Fruit fly (Drosophila melanogaster) whole organism, embryonic: ENCODE results near the gene Zaf1.

Experiments
- Bgb ChIP-seq: fragments of 200-800 bp; sonication (Bioruptor generic); IDR thresholded peaks from 2 replicates; pipeline ENCODE4 v1.3.6; 2022; ENCODE audit warnings: missing biosample characterization, missing genetic modification characterization; ENCODE audit not compliant: partially characterized antibody
- CG11695 ChIP-seq: fragments of 200-800 bp; sonication (Bioruptor generic); IDR thresholded peaks from 3 replicates; pipeline ENCODE4 v1.3.6; 2022; ENCODE audit warnings: missing biosample characterization, missing genetic modification characterization
- CG13123 ChIP-seq: fragments of 200-800 bp; sonication (Bioruptor generic); optimal IDR thresholded peaks from 2 replicates; lab custom pipeline; 2016; ENCODE audit warnings: missing biosample characterization, missing genetic modification characterization
- CG13424 ChIP-seq: fragments of 200-800 bp; sonication (Bioruptor generic); optimal IDR thresholded peaks from 2 replicates; lab custom pipeline; 2019; ENCODE audit warnings: missing biosample characterization, mild to moderate bottlenecking, missing genetic modification characterization, moderate library complexity
- CG15269 ChIP-seq: fragments of 200-800 bp; sonication (Bioruptor generic); optimal IDR thresholded peaks from 2 replicates; lab custom pipeline; 2018; ENCODE audit warnings: missing biosample characterization, mild to moderate bottlenecking, missing genetic modification characterization, moderate library complexity
- CG17186 ChIP-seq: fragments of 200-800 bp; sonication (Bioruptor generic); optimal IDR thresholded peaks from 3 replicates; lab custom pipeline; 2017; ENCODE audit warnings: missing biosample characterization, missing genetic modification reagents, missing genetic modification characterization
- CG17568 ChIP-seq: fragments of 200-800 bp; sonication (Bioruptor generic); optimal IDR thresholded peaks from 2 replicates; lab custom pipeline; 2018; ENCODE audit warnings: missing biosample characterization, mild to moderate bottlenecking, missing genetic modification characterization, moderate library complexity
- CG17612 ChIP-seq: fragments of 200-800 bp; sonication (Bioruptor generic); IDR thresholded peaks from 2 replicates; pipeline ENCODE4 v1.3.6; 2022; ENCODE audit warnings: missing biosample characterization, missing genetic modification characterization
- CG17912 ChIP-seq: fragments of 200-800 bp; sonication (Bioruptor generic); optimal IDR thresholded peaks from 2 replicates; lab custom pipeline; 2018; ENCODE audit warnings: missing biosample characterization, mild to moderate bottlenecking, missing genetic modification characterization
- CG1792 ChIP-seq: fragments of 200-800 bp; sonication (Bioruptor generic); optimal IDR thresholded peaks from 2 replicates; lab custom pipeline; 2016; ENCODE audit warnings: missing biosample characterization, missing genetic modification characterization
- CG2712 ChIP-seq: fragments of 200-800 bp; optimal IDR thresholded peaks from 3 replicates; lab custom pipeline; 2019; ENCODE audit warnings: missing biosample characterization, mild to moderate bottlenecking, missing genetic modification characterization, moderate library complexity
- CG30403 ChIP-seq: fragments of 200-800 bp; sonication (Bioruptor generic); optimal IDR thresholded peaks from 3 replicates; lab custom pipeline; 2016; ENCODE audit warnings: missing biosample characterization, missing genetic modification characterization
- CG31388 ChIP-seq: fragments of 200-800 bp; sonication (Bioruptor generic); optimal IDR thresholded peaks from 2 replicates; lab custom pipeline; 2016; ENCODE audit warnings: missing biosample characterization, missing genetic modification characterization
- CG43689 ChIP-seq: fragments of 200-800 bp; sonication (Bioruptor generic); IDR thresholded peaks from 2 replicates; pipeline ENCODE4 v1.3.6; 2022; ENCODE audit warnings: missing biosample characterization, missing genetic modification characterization
- CG4617 ChIP-seq: fragments of 200-800 bp; sonication (Bioruptor generic); optimal IDR thresholded peaks from 3 replicates; lab custom pipeline; 2016; ENCODE audit warnings: missing biosample characterization, missing genetic modification characterization, borderline replicate concordance
- CG6272 ChIP-seq: fragments of 200-800 bp; sonication (Bioruptor generic); IDR thresholded peaks from 2 replicates; pipeline ENCODE4 v1.3.6; 2022; ENCODE audit warnings: missing biosample characterization, missing genetic modification characterization
- CG7271 ChIP-seq: fragments of 200-800 bp; sonication (Bioruptor generic); optimal IDR thresholded peaks from 2 replicates; lab custom pipeline; 2018; ENCODE audit warnings: missing biosample characterization, mild to moderate bottlenecking, missing genetic modification characterization, moderate library complexity
- CG7839 ChIP-seq: fragments of 200-800 bp; sonication (Bioruptor generic); optimal IDR thresholded peaks from 3 replicates; lab custom pipeline; 2018; ENCODE audit warnings: missing biosample characterization, mild to moderate bottlenecking, missing genetic modification characterization, moderate library complexity
- CG8089 ChIP-seq: fragments of 200-800 bp; sonication (Bioruptor generic); optimal IDR thresholded peaks from 3 replicates; lab custom pipeline; 2016; ENCODE audit warnings: missing biosample characterization, missing genetic modification characterization
- CG8765 ChIP-seq: fragments of 200-800 bp; sonication (Bioruptor generic); IDR thresholded peaks from 2 replicates; pipeline ENCODE4 v1.3.6; 2022; ENCODE audit warnings: missing biosample characterization, missing genetic modification characterization
- CG9215 ChIP-seq: fragments of 200-800 bp; sonication (Bioruptor generic); IDR thresholded peaks from 2 replicates; pipeline ENCODE4 v1.3.6; 2022; ENCODE audit warnings: missing biosample characterization, missing genetic modification characterization
- D19B ChIP-seq: fragments of 200-800 bp; sonication (Bioruptor generic); optimal IDR thresholded peaks from 2 replicates; lab custom pipeline; 2017; ENCODE audit warnings: missing biosample characterization, mild to moderate bottlenecking, missing genetic modification characterization
- Dp ChIP-seq: fragments of 200-800 bp; sonication (Bioruptor generic); optimal IDR thresholded peaks from 2 replicates; lab custom pipeline; 2018; ENCODE audit warnings: missing biosample characterization, mild to moderate bottlenecking, missing genetic modification characterization, moderate library complexity
- Gug ChIP-seq: fragments of 200-800 bp; sonication (Bioruptor generic); IDR thresholded peaks from 4 replicates; pipeline ENCODE4 v1.3.6; 2022; ENCODE audit warnings: missing biosample characterization, missing genetic modification characterization
- HmgD ChIP-seq: fragments of 200-800 bp; sonication (Bioruptor generic); optimal IDR thresholded peaks from 3 replicates; lab custom pipeline; 2016; ENCODE audit warnings: missing biosample characterization, missing genetic modification characterization
- Hr78 ChIP-seq, 2 experiments: fragments of 200-800 bp in 1 of 2; fragments of >200 bp in 1 of 2; sonication (Bioruptor generic) in 1 of 2; optimal IDR thresholded peaks; 2 replicates each; lab custom pipeline; 2017 to 2019; ENCODE audit warnings: missing biosample characterization in 2 of 2, missing genetic modification characterization in 2 of 2, mild to moderate bottlenecking in 1 of 2, moderate library complexity in 1 of 2
- Hsf ChIP-seq: fragments of 200-800 bp; sonication (Bioruptor generic); optimal IDR thresholded peaks from 3 replicates; lab custom pipeline; 2016; ENCODE audit warnings: missing biosample characterization, missing genetic modification characterization
- Lhr ChIP-seq: fragments of 200-800 bp; sonication (Bioruptor generic); optimal IDR thresholded peaks from 3 replicates; lab custom pipeline; 2017; ENCODE audit warnings: mild to moderate bottlenecking, missing biosample characterization, missing genetic modification reagents, missing genetic modification characterization
- Lpt ChIP-seq: fragments of >200 bp; optimal IDR thresholded peaks from 2 replicates; lab custom pipeline; 2018; ENCODE audit warnings: missing biosample characterization, missing genetic modification characterization
- Max ChIP-seq: fragments of 200-800 bp; sonication (Bioruptor generic); optimal IDR thresholded peaks from 2 replicates; lab custom pipeline; 2016; ENCODE audit warnings: missing biosample characterization, mild to moderate bottlenecking, missing genetic modification characterization
- NK7.1 ChIP-seq: fragments of 200-800 bp; sonication (Bioruptor generic); optimal IDR thresholded peaks from 3 replicates; lab custom pipeline; 2016; ENCODE audit warnings: missing biosample characterization, missing genetic modification characterization
- Nf-YB ChIP-seq: fragments of 200-800 bp; sonication (Bioruptor generic); optimal IDR thresholded peaks from 3 replicates; lab custom pipeline; 2019; ENCODE audit warnings: missing biosample characterization, mild to moderate bottlenecking, missing genetic modification characterization, moderate library complexity
- Rx ChIP-seq: fragments of 200-800 bp; sonication (Bioruptor generic); IDR thresholded peaks from 2 replicates; pipeline ENCODE4 v1.3.6; 2022; ENCODE audit warnings: missing biosample characterization, missing genetic modification characterization
- Scr ChIP-seq: fragments of 200-800 bp; sonication (Bioruptor generic); IDR thresholded peaks from 2 replicates; pipeline ENCODE4 v1.3.6; 2022; ENCODE audit warnings: missing biosample characterization, missing genetic modification characterization; ENCODE audit not compliant: partially characterized antibody
- Six4 ChIP-seq: fragments of 200-800 bp; sonication (Bioruptor generic); optimal IDR thresholded peaks from 2 replicates; lab custom pipeline; 2016; ENCODE audit warnings: missing biosample characterization, missing genetic modification characterization
- ab ChIP-seq: fragments of 200-800 bp; sonication (Bioruptor generic); optimal IDR thresholded peaks from 2 replicates; lab custom pipeline; 2016; ENCODE audit warnings: missing biosample characterization, missing genetic modification characterization
- ap ChIP-seq: fragments of 200-800 bp; sonication (Bioruptor generic); IDR thresholded peaks from 2 replicates; pipeline ENCODE4 v1.3.6; 2022; ENCODE audit warnings: missing biosample characterization, missing genetic modification characterization
- corto ChIP-seq: fragments of 200-800 bp; sonication (Bioruptor generic); optimal IDR thresholded peaks from 2 replicates; lab custom pipeline; 2016; ENCODE audit warnings: missing biosample characterization, mild to moderate bottlenecking, missing genetic modification characterization, moderate library complexity
- dpn ChIP-seq, 2 experiments: fragments of 200-800 bp; sonication (Bioruptor generic); optimal IDR thresholded peaks; 3 replicates each; lab custom pipeline; 2016; ENCODE audit warnings: missing biosample characterization in 2 of 2, missing genetic modification characterization in 2 of 2
- gem ChIP-seq: fragments of 200-800 bp; sonication (Bioruptor generic); optimal IDR thresholded peaks from 2 replicates; lab custom pipeline; 2019; ENCODE audit warnings: missing biosample characterization, mild to moderate bottlenecking, missing genetic modification characterization, moderate library complexity
- p53 ChIP-seq: fragments of 200-800 bp; sonication (Bioruptor generic); optimal IDR thresholded peaks from 2 replicates; lab custom pipeline; 2016; ENCODE audit warnings: missing biosample characterization, missing genetic modification characterization
- pita ChIP-seq: fragments of 200-800 bp; sonication (Bioruptor generic); optimal IDR thresholded peaks from 2 replicates; lab custom pipeline; 2017; ENCODE audit warnings: missing biosample characterization, mild to moderate bottlenecking, missing genetic modification characterization
- rib ChIP-seq: fragments of 200-800 bp; sonication (Bioruptor generic); IDR thresholded peaks from 2 replicates; pipeline ENCODE4 v1.3.6; 2022; ENCODE audit warnings: missing biosample characterization, missing genetic modification characterization
- ro ChIP-seq: fragments of 200-800 bp; sonication (Bioruptor generic); IDR thresholded peaks from 2 replicates; pipeline ENCODE4 v1.3.6; 2022; ENCODE audit warnings: missing biosample characterization, missing genetic modification characterization
- schlank ChIP-seq: fragments of 200-800 bp; sonication (Bioruptor generic); optimal IDR thresholded peaks from 2 replicates; lab custom pipeline; 2018; ENCODE audit warnings: missing biosample characterization, mild to moderate bottlenecking, missing genetic modification characterization
- sim ChIP-seq: fragments of 200-800 bp; sonication (Bioruptor generic); IDR thresholded peaks from 2 replicates; pipeline ENCODE4 v1.3.6; 2022; ENCODE audit warnings: missing biosample characterization, missing genetic modification characterization
- slp2 ChIP-seq: fragments of 200-800 bp; sonication (Bioruptor generic); optimal IDR thresholded peaks from 2 replicates; lab custom pipeline; 2016; ENCODE audit warnings: missing biosample characterization, missing genetic modification characterization
- sug ChIP-seq: fragments of 200-800 bp; optimal IDR thresholded peaks from 2 replicates; lab custom pipeline; 2019; ENCODE audit warnings: missing biosample characterization, mild to moderate bottlenecking, missing genetic modification characterization, moderate library complexity
- tgo ChIP-seq: fragments of 200-800 bp; sonication (Bioruptor generic); IDR thresholded peaks from 3 replicates; pipeline ENCODE4 v1.3.6; 2022; ENCODE audit warnings: missing biosample characterization, missing genetic modification characterization
- zen ChIP-seq: fragments of 200-800 bp; sonication (Bioruptor generic); optimal IDR thresholded peaks from 3 replicates; lab custom pipeline; 2018; ENCODE audit warnings: missing biosample characterization, mild to moderate bottlenecking, missing genetic modification characterization, moderate library complexity
- zen2 ChIP-seq: fragments of 200-800 bp; sonication (Bioruptor generic); IDR thresholded peaks from 3 replicates; pipeline ENCODE4 v1.3.6; 2022; ENCODE audit warnings: missing biosample characterization, missing genetic modification characterization; ENCODE audit not compliant: partially characterized antibody
- zfh1 ChIP-seq: fragments of 200-800 bp; sonication (Bioruptor generic); IDR thresholded peaks from 3 replicates; pipeline ENCODE4 v1.3.6; 2022; ENCODE audit warnings: missing biosample characterization, missing genetic modification characterization

Zaf1 gene

DNA sequence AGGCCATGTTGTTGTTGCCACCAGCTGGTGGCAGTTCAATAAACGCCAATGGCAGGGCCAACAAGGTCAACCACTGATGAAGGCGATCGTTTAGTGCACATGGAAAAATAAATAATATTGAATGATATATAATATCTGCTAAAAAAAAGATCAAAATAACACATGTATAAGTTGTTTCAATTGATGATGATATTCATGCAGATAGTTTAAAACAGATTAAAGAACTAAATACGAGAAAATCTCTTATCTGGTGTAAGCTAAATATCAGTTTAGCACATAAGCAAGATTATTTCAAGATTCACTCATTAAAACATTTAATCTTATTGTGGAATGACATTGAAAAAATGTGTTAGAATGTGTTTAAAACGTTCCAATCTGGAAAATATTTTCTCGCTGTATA is 38.0 kb upstream of the Zaf1 start (continued):
- TF ChIP-seq Dp (GFP tag; lab: Kevin White, UChicago): no peak
- no peak for TF ChIP-seq Lpt (GFP tag; lab: Kevin White, UChicago)
- no peak for TF ChIP-seq CG13123 (GFP tag; lab: Kevin White, UChicago)
- no peak for TF ChIP-seq CG17568 (GFP tag; lab: Kevin White, UChicago)
- peak; percentile 20 for TF ChIP-seq Hsf
- TF ChIP-seq CG6272 (GFP tag; lab: Robert Waterston, UW): no peak
- peak; percentile 65 for TF ChIP-seq CG13424 (tag; lab: Kevin White, UChicago)
- no peak for TF ChIP-seq pita (GFP tag; lab: Kevin White, UChicago)
- TF ChIP-seq zfh1 (GFP tag; lab: Robert Waterston, UW): no peak
- no peak for TF ChIP-seq dpn (GFP tag; optimal IDR thresholded peaks at IDR 0.05; lab: Kevin White, UChicago)
- no peak for TF ChIP-seq CG7271 (tag; lab: Kevin White, UChicago)
- no peak for TF ChIP-seq CG9215
- TF ChIP-seq CG30403 (GFP tag; lab: Kevin White, UChicago): peak; percentile 35
- TF ChIP-seq ap: no peak
- TF ChIP-seq sug: peak; percentile 8
- TF ChIP-seq HmgD (GFP tag; lab: Kevin White, UChicago): no peak
- TF ChIP-seq ro: no peak
- peak in 1 of 2 experiments; percentile 64 for TF ChIP-seq Hr78 (GFP tag; optimal IDR thresholded peaks at IDR 0.05; lab: Kevin White, UChicago)
- TF ChIP-seq schlank (tag; lab: Kevin White, UChicago): no peak
- TF ChIP-seq Six4 (GFP tag; lab: Kevin White, UChicago): no peak
- peak; percentile 57 for TF ChIP-seq CG2712 (tag; lab: Kevin White, UChicago)
- TF ChIP-seq Rx: no peak
- TF ChIP-seq CG8089 (GFP tag; lab: Kevin White, UChicago): no peak
- peak; percentile 39; the same call in 1 of the 3 replicates for TF ChIP-seq tgo
- no peak for TF ChIP-seq CG31388
- 0 out of 3 replicates have a peak, but pooled peaks have one; percentile 11 for TF ChIP-seq CG11695 (GFP tag; lab: Robert Waterston, UW)
- TF ChIP-seq Scr: no peak
- TF ChIP-seq CG1792: no peak
- no peak for TF ChIP-seq CG17612 (GFP tag; lab: Robert Waterston, UW)
- no peak for TF ChIP-seq zen (tag; lab: Kevin White, UChicago)
- no peak for TF ChIP-seq CG4617 (GFP tag; lab: Kevin White, UChicago)
- no peak for TF ChIP-seq CG8765 (GFP tag; lab: Robert Waterston, UW)
- TF ChIP-seq D19B (GFP tag; lab: Kevin White, UChicago): no peak
- TF ChIP-seq Bgb (GFP tag; lab: Robert Waterston, UW): no peak
- TF ChIP-seq CG17912: no peak
- TF ChIP-seq CG17186 (GFP tag; lab: Kevin White, UChicago): no peak
- TF ChIP-seq Nf-YB (GFP tag; lab: Kevin White, UChicago): peak; percentile 3
- peak; percentile 71 for TF ChIP-seq CG15269 (tag; lab: Kevin White, UChicago)
- no peak for TF ChIP-seq CG43689 (GFP tag; lab: Robert Waterston, UW)
- no peak for TF ChIP-seq corto (GFP tag; lab: Kevin White, UChicago)
- TF ChIP-seq rib (GFP tag; lab: Robert Waterston, UW): no peak
- peak; percentile 79 for TF ChIP-seq gem
- TF ChIP-seq slp2 (GFP tag; lab: Kevin White, UChicago): no peak
- TF ChIP-seq sim (GFP tag; lab: Robert Waterston, UW): no peak
- no peak for TF ChIP-seq Gug
- no peak for TF ChIP-seq NK7.1
- no peak for TF ChIP-seq Lhr (GFP tag; lab: Kevin White, UChicago)
- no peak for TF ChIP-seq ab
- no peak for TF ChIP-seq p53
- TF ChIP-seq CG7839 (tag; lab: Kevin White, UChicago): peak; percentile 65
- no peak for TF ChIP-seq Max (GFP tag; lab: Kevin White, UChicago)
- TF ChIP-seq zen2 (GFP tag; lab: Robert Waterston, UW): no peak
